Fruit fly (Drosophila melanogaster): ENCODE measurements around the gene CG13933.

The CG13933 gene

dm6 chr3L:1798649-1799048 is 23.7 kb upstream of the CG13933 start, which contains the start of gene Patj (continued):
- TF ChIP-seq CG6689 (GFP tag; IDR thresholded peaks at IDR 0.05) (no peak), Gug (GFP tag; IDR thresholded peaks at IDR 0.05) (no peak), trem (tag; optimal IDR thresholded peaks at IDR 0.05) (peak; percentile 68), Abd-B (GFP tag; optimal IDR thresholded peaks at IDR 0.05) (no peak), knrl (GFP tag; IDR thresholded peaks at IDR 0.05; ENCODE audit: partially characterized antibody) (no peak), CG12219 (GFP tag; optimal IDR thresholded peaks at IDR 0.05) (no peak), CG12155 (GFP tag; optimal IDR thresholded peaks at IDR 0.05) (no peak), CG6654 (GFP tag; optimal IDR thresholded peaks at IDR 0.05) (no peak), crp (GFP tag; optimal IDR thresholded peaks at IDR 0.05) (peak; percentile 81 to 97), az2 (GFP tag; optimal IDR thresholded peaks at IDR 0.05) (no peak), bowl (GFP tag; IDR thresholded peaks at IDR 0.05) (no peak), kni (GFP tag; optimal IDR thresholded peaks at IDR 0.05) (no peak), zen2 (GFP tag; IDR thresholded peaks at IDR 0.05; ENCODE audit: partially characterized antibody) (peak; percentile 7; the same call in 1 of the 3 replicates), seq (GFP tag; IDR thresholded peaks at IDR 0.05) (no peak), z (GFP tag; IDR thresholded peaks at IDR 0.05) (no peak), CG11456 (GFP tag; IDR thresholded peaks at IDR 0.05) (no peak), Sry-β (GFP tag; optimal IDR thresholded peaks at IDR 0.05) (no peak), salm (tag; optimal IDR thresholded peaks at IDR 0.05) (no peak), CG5953 (GFP tag; IDR thresholded peaks at IDR 0.05) (no peak), chinmo (GFP tag; IDR thresholded peaks at IDR 0.05; ENCODE audit: partially characterized antibody) (peak; percentile 99), CG17328 (GFP tag; IDR thresholded peaks at IDR 0.05) (no peak), Hmr (GFP tag; optimal IDR thresholded peaks at IDR 0.05) (no peak), CG8924 (tag; optimal IDR thresholded peaks at IDR 0.05) (no peak), esg (GFP tag; conservative IDR thresholded peaks at IDR 0.05) (no peak), CG15011 (GFP tag; optimal IDR thresholded peaks at IDR 0.05) (no peak), pan (optimal IDR thresholded peaks at IDR 0.05) (no peak), pan (GFP tag; optimal IDR thresholded peaks at IDR 0.05 in 1 of 2, IDR thresholded peaks at IDR 0.05 in 1 of 2) (no peak), CG14860 (GFP tag; IDR thresholded peaks at IDR 0.05; ENCODE audit: partially characterized antibody) (peak; percentile 40; the same call in 1 of the 3 replicates), Hr78 (GFP tag; optimal IDR thresholded peaks at IDR 0.05) (no peak), CG30020 (tag; optimal IDR thresholded peaks at IDR 0.05) (no peak), NfI (GFP tag; optimal IDR thresholded peaks at IDR 0.05) (no peak), CG9797 (GFP tag; optimal IDR thresholded peaks at IDR 0.05) (peak; percentile 24), CG16813 (GFP tag; IDR thresholded peaks at IDR 0.05; ENCODE audit: partially characterized antibody) (no peak), gcm2 (GFP tag; optimal IDR thresholded peaks at IDR 0.05) (no peak), Lim3 (GFP tag; IDR thresholded peaks at IDR 0.05) (no peak), HLH4C (GFP tag; IDR thresholded peaks at IDR 0.05; ENCODE audit: partially characterized antibody) (peak; percentile 24; the same call in 1 of the 3 replicates), CG8290 (GFP tag; optimal IDR thresholded peaks at IDR 0.05) (no peak), CG8290 (tag; optimal IDR thresholded peaks at IDR 0.05) (no peak), lab (GFP tag; optimal IDR thresholded peaks at IDR 0.05) (no peak), E2f2 (GFP tag; IDR thresholded peaks at IDR 0.05) (peak; percentile 75), CG2116 (GFP tag; optimal IDR thresholded peaks at IDR 0.05) (peak; percentile 67), abd-A (tag; optimal IDR thresholded peaks at IDR 0.05) (no peak), Scr (GFP tag; IDR thresholded peaks at IDR 0.05; ENCODE audit: partially characterized antibody) (peak; percentile 55), CG14710 (tag; optimal IDR thresholded peaks at IDR 0.05) (peak; percentile 53), CG16815 (GFP tag; optimal IDR thresholded peaks at IDR 0.05) (no peak), Trl (optimal IDR thresholded peaks at IDR 0.05) (no peak), Trl (GFP tag; optimal IDR thresholded peaks at IDR 0.05) (no peak), CG9609 (GFP tag; optimal IDR thresholded peaks at IDR 0.05) (no peak), Atf3 (GFP tag; optimal IDR thresholded peaks at IDR 0.05) (no peak), schlank (tag; optimal IDR thresholded peaks at IDR 0.05) (no peak), Oli (tag; optimal IDR thresholded peaks at IDR 0.05) (no peak)
